Worm (Caenorhabditis elegans) whole organism, midembryonic: ENCODE data around the gene D1025.1.
"Not testable (repeated sequence)": the region's sequence is repeated elsewhere in the genome, so short reads cannot be mapped to it uniquely, and the experiment has no call there.

Experiments used
- T22C8.4 ChIP-seq: fragments of 200-800 bp; sonication (Bioruptor generic); IDR thresholded peaks from 2 replicates; pipeline ENCODE4 v1.3.6; 2022; ENCODE audit warnings: missing genetic modification characterization, missing compliant biosample characterization
- cog-1 ChIP-seq: sonication (generic microtip); optimal IDR thresholded peaks from 2 replicates; lab custom pipeline; 2016; ENCODE audit warnings: missing genetic modification characterization, missing compliant biosample characterization
- flt-1 ChIP-seq: fragments of 200-800 bp; sonication (Bioruptor generic); IDR thresholded peaks from 2 replicates; pipeline ENCODE4 v1.3.6; 2022; ENCODE audit warnings: missing genetic modification characterization, missing compliant biosample characterization
- klf-2 ChIP-seq: fragments of 200-800 bp; sonication (Bioruptor generic); conservative IDR thresholded peaks from 2 replicates; pipeline ENCODE4 v1.3.6; 2022; ENCODE audit warnings: missing genetic modification reagents, missing genetic modification characterization, missing compliant biosample characterization
- med-1 ChIP-seq: sonication (generic microtip); optimal IDR thresholded peaks from 2 replicates; lab custom pipeline; 2017; ENCODE audit warnings: missing genetic modification characterization, mild to moderate bottlenecking, missing compliant biosample characterization, antibody characterized with exemption, missing genetic modification reagents; ENCODE audit not compliant: insufficient read depth
- ref-1 ChIP-seq: fragments of 200-800 bp; sonication (Bioruptor generic); conservative IDR thresholded peaks from 2 replicates; pipeline ENCODE4 v1.3.6; 2022; ENCODE audit warnings: missing genetic modification reagents, missing genetic modification characterization, missing compliant biosample characterization
- tab-1 ChIP-seq: fragments of 200-800 bp; sonication (Bioruptor generic); IDR thresholded peaks from 2 replicates; pipeline ENCODE4 v1.3.6; 2022; ENCODE audit warnings: missing genetic modification characterization, missing compliant biosample characterization
- ztf-23 ChIP-seq: fragments of 200-800 bp; sonication (Bioruptor generic); IDR thresholded peaks from 2 replicates; pipeline ENCODE4 v1.3.6; 2022; ENCODE audit warnings: missing genetic modification reagents, missing genetic modification characterization, missing compliant biosample characterization
- ztf-29 ChIP-seq: fragments of 200-800 bp; sonication (Bioruptor generic); IDR thresholded peaks from 2 replicates; pipeline ENCODE4 v1.3.6; 2022; ENCODE audit warnings: missing genetic modification reagents, missing genetic modification characterization, missing compliant biosample characterization

Gene D1025.1

ce11 chrX:14512817-14513216, 7.7 kb upstream of the D1025.1 start, which contains the start of gene fbxa-141:
Gene fbxa-141, minus strand, starts transcription at chrX:14512917.
- TF ChIP-seq med-1 (GFP tag; lab: Kevin White, UChicago) (no peak), T22C8.4 (no peak), flt-1 (GFP tag; lab: Robert Waterston, UW) (no peak), ztf-23 (GFP tag; lab: Robert Waterston, UW) (no peak)

- TF ChIP-seq cog-1 (tag; lab: Kevin White, UChicago) (no peak), ref-1 (GFP tag; lab: Robert Waterston, UW) (no peak), ztf-29 (no peak), med-1 (GFP tag; lab: Kevin White, UChicago) (no peak), T22C8.4 (peak; percentile 54; the same call in 1 of the 2 replicates)
Observed at ce11 chrX:14513462-14513861, 7.1 kb upstream of the D1025.1 start.

ce11 chrX:14515028-14515427, 5.5 kb upstream of the D1025.1 start, which contains the start of gene gcsh-1:
Gene gcsh-1, minus strand, starts transcription at chrX:14515073.
- no peak for TF ChIP-seq klf-2 (GFP tag; lab: Robert Waterston, UW)
- TF ChIP-seq ztf-29 = no peak
- TF ChIP-seq tab-1 (GFP tag; lab: Robert Waterston, UW) = no peak
- no peak for TF ChIP-seq ztf-23 (GFP tag; lab: Robert Waterston, UW)
- TF ChIP-seq ref-1 (GFP tag; lab: Robert Waterston, UW) = no peak
- TF ChIP-seq flt-1 (GFP tag; lab: Robert Waterston, UW) = no peak
- TF ChIP-seq med-1 (GFP tag; lab: Kevin White, UChicago) = no peak
- TF ChIP-seq cog-1 (tag; lab: Kevin White, UChicago) = no peak
- no peak for TF ChIP-seq T22C8.4

ce11 chrX:14516560-14516959, 4.0 kb upstream of the D1025.1 start, which contains the start of gene D1025.10:
Gene D1025.10, plus strand, starts transcription at chrX:14516860.
- TF ChIP-seq tab-1 (GFP tag; lab: Robert Waterston, UW) (no peak), cog-1 (tag; lab: Kevin White, UChicago) (no peak), ztf-23 (GFP tag; lab: Robert Waterston, UW) (no peak), T22C8.4 (no peak)

- TF ChIP-seq tab-1 (GFP tag; lab: Robert Waterston, UW) = no peak
- no peak for TF ChIP-seq med-1 (GFP tag; lab: Kevin White, UChicago)
- no peak for TF ChIP-seq flt-1 (GFP tag; lab: Robert Waterston, UW)
- TF ChIP-seq cog-1 (tag; lab: Kevin White, UChicago) = no peak
- no peak for TF ChIP-seq T22C8.4
- TF ChIP-seq klf-2 (GFP tag; lab: Robert Waterston, UW) = no peak
- no peak for TF ChIP-seq ztf-23 (GFP tag; lab: Robert Waterston, UW)
- no peak for TF ChIP-seq ref-1 (GFP tag; lab: Robert Waterston, UW)
- TF ChIP-seq ztf-29 = no peak
Observed at ce11 chrX:14517842-14518241, 2.7 kb upstream of the D1025.1 start.

ce11 chrX:14523275-14523674, 2.7 kb downstream of the D1025.1 start, which contains the start of gene nspc-16:
Gene nspc-16, plus strand, starts transcription at chrX:14523575.
- TF ChIP-seq flt-1 (GFP tag; lab: Robert Waterston, UW) (no peak), cog-1 (tag; lab: Kevin White, UChicago) (no peak), ztf-23 (GFP tag; lab: Robert Waterston, UW) (no peak), tab-1 (GFP tag; lab: Robert Waterston, UW) (no peak), ztf-29 (no peak), T22C8.4 (no peak), klf-2 (GFP tag; lab: Robert Waterston, UW) (no peak), ref-1 (GFP tag; lab: Robert Waterston, UW) (no peak), med-1 (GFP tag; lab: Kevin White, UChicago) (no peak)

ce11 chrX:14525081-14525324, 4.4 kb downstream of the D1025.1 start, which contains the start of gene nspc-17:
Gene nspc-17, minus strand, starts transcription at chrX:14525181.
- TF ChIP-seq klf-2, ref-1, ztf-23 (GFP tag; lab: Robert Waterston, UW): not testable (repeated sequence)

- TF ChIP-seq tab-1 (GFP tag; lab: Robert Waterston, UW) (no peak; the same call in 1 of the 2 replicates), med-1 (GFP tag; lab: Kevin White, UChicago) (peak; percentile 46), flt-1 (GFP tag; lab: Robert Waterston, UW) (peak; percentile 89), klf-2 (GFP tag; lab: Robert Waterston, UW) (peak; percentile 55; the same call in 1 of the 2 replicates), ztf-29 (peak; percentile 75), cog-1 (tag; lab: Kevin White, UChicago) (peak; percentile 99), ztf-23 (GFP tag; lab: Robert Waterston, UW) (peak; percentile 89), ref-1 (GFP tag; lab: Robert Waterston, UW) (no peak), T22C8.4 (peak; percentile 99)
Observed at ce11 chrX:14525325-14526305, 5.1 kb downstream of the D1025.1 start.

ce11 chrX:14527559-14527958, 7.0 kb downstream of the D1025.1 start, which contains the start of gene nspc-18:
Gene nspc-18, minus strand, starts transcription at chrX:14527659.
- TF ChIP-seq tab-1 (GFP tag; lab: Robert Waterston, UW) = no peak
- no peak for TF ChIP-seq flt-1 (GFP tag; lab: Robert Waterston, UW)
- TF ChIP-seq T22C8.4 = no peak
- no peak for TF ChIP-seq ztf-23 (GFP tag; lab: Robert Waterston, UW)
